Worm (Caenorhabditis elegans) whole organism, early embryonic: Measurements from ENCODE around the gene clec-187.

Experiments
- aly-1 ChIP-seq: sonication (generic microtip); optimal IDR thresholded peaks from 2 replicates; lab custom pipeline; 2016; ENCODE audit warnings: missing genetic modification characterization, missing compliant biosample characterization
- flt-1 ChIP-seq: fragments of 200-800 bp; sonication (Bioruptor generic); IDR thresholded peaks from 2 replicates; pipeline ENCODE4 v1.3.6; 2022; ENCODE audit warnings: missing genetic modification characterization, missing compliant biosample characterization

DNA sequence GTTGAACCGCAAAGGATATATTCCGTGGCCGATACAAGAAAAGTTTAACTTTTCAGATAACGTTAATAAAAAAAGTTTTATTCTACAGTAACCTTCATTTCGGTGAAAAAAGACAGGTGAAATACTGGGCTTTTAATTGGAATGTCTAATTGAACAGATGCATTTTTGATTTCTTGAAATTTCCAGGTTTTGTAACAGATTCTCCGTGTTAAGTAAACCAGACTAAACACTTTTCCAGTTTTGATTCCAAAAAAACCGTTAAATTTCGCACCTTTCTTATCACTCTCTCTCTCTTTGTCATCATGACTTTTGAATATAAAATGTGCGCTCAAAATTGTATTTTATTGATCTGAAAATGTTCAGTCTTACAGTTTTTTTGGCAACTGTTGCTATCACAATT lies 47.0 kb upstream of the clec-187 start, which contains the start of gene C32H11.3:
- TF ChIP-seq aly-1 (tag; lab: Kevin White, UChicago) (no peak), flt-1 (GFP tag; lab: Robert Waterston, UW) (no peak)
